Fruit fly (Drosophila melanogaster) whole organism, embryonic: Measurements from ENCODE around the gene yrt.

Experiments
- Abd-B ChIP-seq: fragments of 200-800 bp; sonication (Bioruptor generic); optimal IDR thresholded peaks from 2 replicates; lab custom pipeline; 2018; ENCODE audit warnings: missing biosample characterization, mild to moderate bottlenecking, missing genetic modification characterization, moderate library complexity
- Asciz ChIP-seq: fragments of 200-800 bp; sonication (Bioruptor generic); optimal IDR thresholded peaks from 2 replicates; lab custom pipeline; 2017; ENCODE audit warnings: missing biosample characterization, mild to moderate bottlenecking, missing genetic modification characterization, missing genetic modification reagents
- CG10147 ChIP-seq: fragments of 200-800 bp; sonication (Bioruptor generic); optimal IDR thresholded peaks from 2 replicates; lab custom pipeline; 2019; ENCODE audit warnings: missing biosample characterization, mild to moderate bottlenecking, missing genetic modification characterization, moderate library complexity
- CG10274 ChIP-seq: fragments of 200-800 bp; sonication (Bioruptor generic); optimal IDR thresholded peaks from 3 replicates; lab custom pipeline; 2017; ENCODE audit warnings: missing biosample characterization, mild to moderate bottlenecking, missing genetic modification characterization
- CG10431 ChIP-seq: fragments of 200-800 bp; sonication (Bioruptor generic); optimal IDR thresholded peaks from 3 replicates; lab custom pipeline; 2018; ENCODE audit warnings: missing biosample characterization, mild to moderate bottlenecking, missing genetic modification characterization
- CG10959 ChIP-seq: fragments of 200-800 bp; sonication (Bioruptor generic); IDR thresholded peaks from 2 replicates; pipeline ENCODE4 v1.3.6; 2022; ENCODE audit warnings: missing biosample characterization, missing genetic modification characterization
- CG11093 ChIP-seq: fragments of 200-800 bp; sonication (Bioruptor generic); IDR thresholded peaks from 3 replicates; pipeline ENCODE4 v1.3.6; 2022; ENCODE audit warnings: missing biosample characterization, missing genetic modification characterization
- CG11504 ChIP-seq: fragments of 200-800 bp; sonication (Bioruptor generic); optimal IDR thresholded peaks from 3 replicates; lab custom pipeline; 2019; ENCODE audit warnings: missing biosample characterization, mild to moderate bottlenecking, missing genetic modification characterization, moderate library complexity
- CG13123 ChIP-seq: fragments of 200-800 bp; sonication (Bioruptor generic); optimal IDR thresholded peaks from 2 replicates; lab custom pipeline; 2016; ENCODE audit warnings: missing biosample characterization, missing genetic modification characterization
- CG17385 ChIP-seq: fragments of 200-800 bp; sonication (Bioruptor generic); optimal IDR thresholded peaks from 3 replicates; lab custom pipeline; 2018; ENCODE audit warnings: missing biosample characterization, mild to moderate bottlenecking, missing genetic modification characterization
- CG18011 ChIP-seq: fragments of 200-800 bp; sonication (Bioruptor generic); optimal IDR thresholded peaks from 2 replicates; lab custom pipeline; 2017; ENCODE audit warnings: missing biosample characterization, missing genetic modification characterization, mild to moderate bottlenecking, moderate library complexity, missing genotype
- CG2202 ChIP-seq: fragments of 200-800 bp; sonication (Bioruptor generic); optimal IDR thresholded peaks from 2 replicates; lab custom pipeline; 2018; ENCODE audit warnings: missing biosample characterization, mild to moderate bottlenecking, missing genetic modification characterization
- CG3407 ChIP-seq: fragments of 200-800 bp; sonication (Bioruptor generic); optimal IDR thresholded peaks from 2 replicates; lab custom pipeline; 2018; ENCODE audit warnings: missing biosample characterization, mild to moderate bottlenecking, missing genetic modification characterization
- CG4404 ChIP-seq: fragments of 200-800 bp; sonication (Bioruptor generic); IDR thresholded peaks from 2 replicates; pipeline ENCODE4 v1.3.6; 2022; ENCODE audit warnings: missing biosample characterization, missing genetic modification characterization
- CG6175 ChIP-seq: fragments of 200-800 bp; sonication (Bioruptor generic); IDR thresholded peaks from 3 replicates; pipeline ENCODE4 v1.3.6; 2022; ENCODE audit warnings: missing biosample characterization, missing genetic modification characterization
- CG6683 ChIP-seq: fragments of 200-800 bp; sonication (Bioruptor generic); optimal IDR thresholded peaks from 2 replicates; lab custom pipeline; 2017; ENCODE audit warnings: missing biosample characterization, mild to moderate bottlenecking, missing genetic modification characterization, missing genetic modification reagents
- CG6689 ChIP-seq: fragments of 200-800 bp; sonication (Bioruptor generic); IDR thresholded peaks from 2 replicates; pipeline ENCODE4 v1.3.6; 2022; ENCODE audit warnings: missing biosample characterization, missing genetic modification characterization
- CG7357 ChIP-seq: fragments of 200-800 bp; sonication (Bioruptor generic); IDR thresholded peaks from 3 replicates; pipeline ENCODE4 v1.3.6; 2022; ENCODE audit warnings: missing biosample characterization, missing genetic modification characterization
- CG8290 ChIP-seq, 3 experiments: fragments of 200-800 bp; sonication (Bioruptor generic); optimal IDR thresholded peaks; 2 replicates each; lab custom pipeline; 2016 to 2019; ENCODE audit warnings: missing biosample characterization in 3 of 3, missing genetic modification characterization in 3 of 3, mild to moderate bottlenecking in 2 of 3, moderate library complexity in 1 of 3
- D ChIP-seq, 2 experiments: fragments of 200-800 bp in 1 of 2; fragments of >200 bp in 1 of 2; sonication (Bioruptor generic) in 1 of 2; optimal IDR thresholded peaks; 2 replicates in 1 of 2; 3 replicates in 1 of 2; lab custom pipeline; 2017; ENCODE audit warnings: mild to moderate bottlenecking in 1 of 2, missing biosample characterization in 1 of 2, missing genetic modification characterization in 1 of 2, missing genetic modification reagents in 1 of 2
- Dek ChIP-seq: fragments of 200-800 bp; sonication (Bioruptor generic); optimal IDR thresholded peaks from 3 replicates; lab custom pipeline; 2019; ENCODE audit warnings: missing biosample characterization, mild to moderate bottlenecking, missing genetic modification characterization, moderate library complexity
- Dip2 ChIP-seq: fragments of 200-800 bp; sonication (Bioruptor generic); IDR thresholded peaks from 2 replicates; pipeline ENCODE4 v1.3.6; 2022; ENCODE audit warnings: missing biosample characterization, missing genetic modification characterization
- Dip3 ChIP-seq: fragments of 200-800 bp; sonication (Bioruptor generic); optimal IDR thresholded peaks from 3 replicates; lab custom pipeline; 2016; ENCODE audit warnings: missing biosample characterization, missing genetic modification characterization
- Eip74EF ChIP-seq, 2 experiments: fragments of 200-800 bp in 1 of 2; fragments of >200 bp in 1 of 2; sonication (Bioruptor generic) in 1 of 2; optimal IDR thresholded peaks; 2 replicates each; lab custom pipeline; 2017 to 2019; ENCODE audit warnings: missing biosample characterization in 2 of 2, missing genetic modification characterization in 2 of 2, mild to moderate bottlenecking in 1 of 2, moderate library complexity in 1 of 2
- Fer3 ChIP-seq: fragments of 200-800 bp; sonication (Bioruptor generic); optimal IDR thresholded peaks from 2 replicates; lab custom pipeline; 2018; ENCODE audit warnings: missing biosample characterization, mild to moderate bottlenecking, missing genetic modification characterization, moderate library complexity
- H2.0 ChIP-seq: fragments of 200-800 bp; sonication (Bioruptor generic); IDR thresholded peaks from 2 replicates; pipeline ENCODE4 v1.3.6; 2022; ENCODE audit warnings: missing biosample characterization, missing genetic modification characterization
- Hr39 ChIP-seq: fragments of >200 bp; optimal IDR thresholded peaks from 2 replicates; lab custom pipeline; 2017
- Lim3 ChIP-seq: fragments of 200-800 bp; sonication (Bioruptor generic); IDR thresholded peaks from 2 replicates; pipeline ENCODE4 v1.3.6; 2022; ENCODE audit warnings: missing biosample characterization, missing genetic modification characterization
- Meics ChIP-seq: fragments of 200-800 bp; sonication (Bioruptor generic); optimal IDR thresholded peaks from 2 replicates; lab custom pipeline; 2017; ENCODE audit warnings: missing biosample characterization, mild to moderate bottlenecking, missing genetic modification characterization
- Oaz ChIP-seq: fragments of 200-800 bp; sonication (Bioruptor generic); IDR thresholded peaks from 2 replicates; pipeline ENCODE4 v1.3.6; 2022; ENCODE audit warnings: missing biosample characterization, missing genetic modification characterization
- Optix ChIP-seq: fragments of 200-800 bp; sonication (Bioruptor generic); IDR thresholded peaks from 3 replicates; pipeline ENCODE4 v1.3.6; 2022; ENCODE audit warnings: missing biosample characterization, missing genetic modification characterization
- Trl ChIP-seq, 3 experiments: fragments of >200 bp in 2 of 3; fragments of 200-800 bp in 1 of 3; sonication (Bioruptor generic) in 1 of 3; optimal IDR thresholded peaks; 2 replicates in 1 of 3; 3 replicates in 2 of 3; lab custom pipeline; 2016 to 2017; ENCODE audit warnings: missing biosample characterization in 1 of 3, missing genetic modification characterization in 1 of 3
- ac ChIP-seq: fragments of 200-800 bp; sonication (Bioruptor generic); optimal IDR thresholded peaks from 3 replicates; lab custom pipeline; 2017; ENCODE audit warnings: missing biosample characterization, mild to moderate bottlenecking, missing genetic modification characterization
- crol ChIP-seq: fragments of 200-800 bp; sonication (Bioruptor generic); IDR thresholded peaks from 2 replicates; pipeline ENCODE4 v1.3.6; 2022; ENCODE audit warnings: missing biosample characterization, missing genetic modification characterization
- crp ChIP-seq, 2 experiments: fragments of 200-800 bp; sonication (Bioruptor generic); optimal IDR thresholded peaks; 2 replicates in 1 of 2; 3 replicates in 1 of 2; lab custom pipeline; 2017; ENCODE audit warnings: missing biosample characterization in 2 of 2, missing genetic modification characterization in 2 of 2, mild to moderate bottlenecking in 1 of 2, moderate library complexity in 1 of 2
- dimm ChIP-seq: fragments of 200-800 bp; sonication (Bioruptor generic); IDR thresholded peaks from 2 replicates; pipeline ENCODE4 v1.3.6; 2022; ENCODE audit warnings: missing biosample characterization, missing genetic modification characterization
- eve ChIP-seq, 2 experiments: fragments of >200 bp; optimal IDR thresholded peaks; 2 replicates each; lab custom pipeline; 2017; ENCODE audit warnings: missing biosample characterization in 2 of 2, missing genetic modification characterization in 2 of 2
- fd102C ChIP-seq: fragments of 200-800 bp; sonication (Bioruptor generic); optimal IDR thresholded peaks from 2 replicates; lab custom pipeline; 2018; ENCODE audit warnings: missing biosample characterization, mild to moderate bottlenecking, missing genetic modification characterization, moderate library complexity
- ftz-f1 ChIP-seq: fragments of 200-800 bp; sonication (Bioruptor generic); optimal IDR thresholded peaks from 2 replicates; lab custom pipeline; 2016; ENCODE audit warnings: missing biosample characterization, missing genetic modification characterization
- gro ChIP-seq: fragments of 200-800 bp; sonication (Bioruptor generic); optimal IDR thresholded peaks from 2 replicates; lab custom pipeline; 2016; ENCODE audit warnings: missing biosample characterization, missing genetic modification characterization
- jumu ChIP-seq: fragments of 200-800 bp; sonication (Bioruptor generic); optimal IDR thresholded peaks from 3 replicates; lab custom pipeline; 2016; ENCODE audit warnings: missing biosample characterization, missing genetic modification characterization
- kay ChIP-seq: fragments of 200-800 bp; sonication (Bioruptor generic); optimal IDR thresholded peaks from 2 replicates; lab custom pipeline; 2016; ENCODE audit warnings: missing biosample characterization, missing genetic modification characterization
- kni ChIP-seq: fragments of 200-800 bp; sonication (Bioruptor generic); optimal IDR thresholded peaks from 3 replicates; lab custom pipeline; 2017; ENCODE audit warnings: mild to moderate bottlenecking, missing biosample characterization, missing genetic modification reagents, missing genetic modification characterization
- phol ChIP-seq: fragments of 200-800 bp; sonication (Bioruptor generic); optimal IDR thresholded peaks from 3 replicates; lab custom pipeline; 2018; ENCODE audit warnings: missing biosample characterization, mild to moderate bottlenecking, missing genetic modification characterization, moderate library complexity
- sim ChIP-seq: fragments of 200-800 bp; sonication (Bioruptor generic); IDR thresholded peaks from 2 replicates; pipeline ENCODE4 v1.3.6; 2022; ENCODE audit warnings: missing biosample characterization, missing genetic modification characterization
- sob ChIP-seq: fragments of 200-800 bp; sonication (Bioruptor generic); IDR thresholded peaks from 2 replicates; pipeline ENCODE4 v1.3.6; 2022; ENCODE audit warnings: missing biosample characterization, missing genetic modification characterization
- sqz ChIP-seq: fragments of 200-800 bp; sonication (Bioruptor generic); optimal IDR thresholded peaks from 3 replicates; lab custom pipeline; 2018; ENCODE audit warnings: missing biosample characterization, mild to moderate bottlenecking, missing genetic modification characterization
- tgo ChIP-seq: fragments of 200-800 bp; sonication (Bioruptor generic); IDR thresholded peaks from 3 replicates; pipeline ENCODE4 v1.3.6; 2022; ENCODE audit warnings: missing biosample characterization, missing genetic modification characterization

The yrt gene

dm6 chr3R:13434325-13435168, at the start of gene yrt (continued):
- TF ChIP-seq jumu (GFP tag; lab: Kevin White, UChicago) (no peak), Dek (tag; lab: Kevin White, UChicago) (no peak), CG10274 (GFP tag; lab: Kevin White, UChicago) (no peak), Oaz (no peak), Trl (optimal IDR thresholded peaks at IDR 0.05; lab: Kevin White, UChicago) (no peak), Trl (GFP tag; optimal IDR thresholded peaks at IDR 0.05; lab: Kevin White, UChicago) (no peak), Hr39 (lab: Kevin White, UChicago) (no peak), CG17385 (GFP tag; lab: Kevin White, UChicago) (no peak), Lim3 (no peak), CG10431 (GFP tag; lab: Kevin White, UChicago) (no peak), H2.0 (GFP tag; lab: Robert Waterston, UW) (no peak), eve (GFP tag; optimal IDR thresholded peaks at IDR 0.05; lab: Kevin White, UChicago) (no peak), Meics (GFP tag; lab: Kevin White, UChicago) (no peak), Dip3 (GFP tag; lab: Kevin White, UChicago) (no peak), fd102C (GFP tag; lab: Kevin White, UChicago) (no peak), kay (GFP tag; lab: Kevin White, UChicago) (no peak), D (optimal IDR thresholded peaks at IDR 0.05; lab: Kevin White, UChicago) (no peak), D (GFP tag; optimal IDR thresholded peaks at IDR 0.05; lab: Kevin White, UChicago) (no peak), Optix (GFP tag; lab: Robert Waterston, UW) (no peak), CG7357 (GFP tag; lab: Robert Waterston, UW) (no peak), sim (GFP tag; lab: Robert Waterston, UW) (no peak), sob (GFP tag; lab: Robert Waterston, UW) (no peak), CG11504 (tag; lab: Kevin White, UChicago) (peak; percentile 42), CG6683 (GFP tag; lab: Kevin White, UChicago) (no peak), phol (tag; lab: Kevin White, UChicago) (peak; percentile 73), dimm (GFP tag; lab: Robert Waterston, UW) (no peak), CG4404 (GFP tag; lab: Robert Waterston, UW) (no peak), Abd-B (GFP tag; lab: Kevin White, UChicago) (no peak), CG13123 (no peak), crp (GFP tag; optimal IDR thresholded peaks at IDR 0.05; lab: Kevin White, UChicago) (no peak), CG18011 (no peak), ac (GFP tag; lab: Kevin White, UChicago) (no peak), Asciz (GFP tag; lab: Kevin White, UChicago) (no peak), sqz (GFP tag; lab: Kevin White, UChicago) (peak; percentile 38), Fer3 (tag; lab: Kevin White, UChicago) (no peak), Dip2 (GFP tag; lab: Robert Waterston, UW) (no peak), crol (0 out of 2 replicates have a peak, but pooled peaks have one; percentile 3), tgo (GFP tag; lab: Robert Waterston, UW) (no peak), CG8290 (GFP tag; optimal IDR thresholded peaks at IDR 0.05; lab: Kevin White, UChicago) (no peak), CG8290 (tag; optimal IDR thresholded peaks at IDR 0.05; lab: Kevin White, UChicago) (peak in 1 of 2 experiments; percentile 60), CG6689 (GFP tag; lab: Robert Waterston, UW) (no peak), Eip74EF (GFP tag; optimal IDR thresholded peaks at IDR 0.05; lab: Kevin White, UChicago) (no peak), CG11093 (GFP tag; lab: Robert Waterston, UW) (no peak), gro (GFP tag; lab: Kevin White, UChicago) (peak; percentile 9), kni (GFP tag; lab: Kevin White, UChicago) (peak; percentile 28), ftz-f1 (GFP tag; lab: Kevin White, UChicago) (no peak), CG3407 (GFP tag; lab: Kevin White, UChicago) (no peak), CG6175 (GFP tag; lab: Robert Waterston, UW) (no peak), CG10147 (no peak), CG2202 (tag; lab: Kevin White, UChicago) (no peak), CG10959 (GFP tag; lab: Robert Waterston, UW) (no peak)
